Worm (Caenorhabditis elegans) whole organism, L3 larva: ENCODE results near the gene cpr-4.

Source experiments
- R02D3.7 ChIP-seq: fragments of 150-350 bp; optimal IDR thresholded peaks from 2 replicates; lab custom pipeline; 2014; ENCODE audit warnings: missing biosample characterization, missing genetic modification characterization
- ZK546.5 ChIP-seq: sonication (generic microtip); optimal IDR thresholded peaks from 2 replicates; lab custom pipeline; 2017; ENCODE audit warnings: missing biosample characterization, missing genetic modification characterization
- aly-2 ChIP-seq: fragments of 150-350 bp; optimal IDR thresholded peaks from 2 replicates; lab custom pipeline; 2014; ENCODE audit warnings: missing biosample characterization, missing genetic modification characterization
- ama-1 ChIP-seq: fragments of 150-350 bp; optimal IDR thresholded peaks from 2 replicates; lab custom pipeline; 2018
- ceh-16 ChIP-seq: sonication (generic microtip); optimal IDR thresholded peaks from 2 replicates; lab custom pipeline; 2017; ENCODE audit warnings: missing biosample characterization, missing genetic modification characterization
- ceh-28 ChIP-seq: fragments of 150-350 bp; optimal IDR thresholded peaks from 2 replicates; lab custom pipeline; 2014; ENCODE audit warnings: missing biosample characterization, missing genetic modification reagents, missing genetic modification characterization
- ceh-9 ChIP-seq: sonication (generic microtip); optimal IDR thresholded peaks from 2 replicates; lab custom pipeline; 2018; ENCODE audit warnings: missing biosample characterization, missing genetic modification characterization
- daf-12 ChIP-seq: fragments of 150-350 bp; optimal IDR thresholded peaks from 2 replicates; lab custom pipeline; 2014; ENCODE audit warnings: missing biosample characterization, missing genetic modification reagents, missing genetic modification characterization
- egl-27 ChIP-seq: sonication (generic microtip); optimal IDR thresholded peaks from 4 replicates; lab custom pipeline; 2017; ENCODE audit warnings: missing biosample characterization, missing genetic modification reagents, missing genetic modification characterization
- egl-5 ChIP-seq: fragments of 150-350 bp; optimal IDR thresholded peaks from 2 replicates; lab custom pipeline; 2017; ENCODE audit warnings: missing biosample characterization, missing genetic modification reagents, missing genetic modification characterization, inconsistent platforms
- elt-2 ChIP-seq: sonication (generic microtip); optimal IDR thresholded peaks from 2 replicates; lab custom pipeline; 2016; ENCODE audit warnings: missing genetic modification reagents, mild to moderate bottlenecking, missing genetic modification characterization, missing compliant biosample characterization
- elt-3 ChIP-seq, 3 experiments: fragments of 150-350 bp in 1 of 3; sonication (generic microtip) in 2 of 3; optimal IDR thresholded peaks; 2 replicates in 2 of 3; 4 replicates in 1 of 3; lab custom pipeline; 2014 to 2017; ENCODE audit warnings: missing biosample characterization in 3 of 3, missing genetic modification characterization in 3 of 3
- fkh-10 ChIP-seq: sonication (generic microtip); optimal IDR thresholded peaks from 2 replicates; lab custom pipeline; 2017; ENCODE audit warnings: missing biosample characterization, missing genetic modification reagents, missing genetic modification characterization
- fos-1 ChIP-seq: fragments of 150-350 bp; optimal IDR thresholded peaks from 2 replicates; lab custom pipeline; 2014; ENCODE audit warnings: missing biosample characterization, missing genetic modification characterization
- hmg-11 ChIP-seq: sonication (generic microtip); optimal IDR thresholded peaks from 2 replicates; lab custom pipeline; 2016; ENCODE audit warnings: missing genetic modification characterization, missing compliant biosample characterization
- jun-1 ChIP-seq: fragments of 150-350 bp; optimal IDR thresholded peaks from 2 replicates; lab custom pipeline; 2014; ENCODE audit warnings: missing biosample characterization, missing genetic modification reagents, missing genetic modification characterization
- lin-15B ChIP-seq: fragments of 150-350 bp; optimal IDR thresholded peaks from 2 replicates; lab custom pipeline; 2014; ENCODE audit warnings: missing biosample characterization, missing genetic modification characterization
- lin-39 ChIP-seq: fragments of 150-350 bp; optimal IDR thresholded peaks from 2 replicates; lab custom pipeline; 2018; ENCODE audit warnings: missing biosample characterization, missing genetic modification reagents, missing genetic modification characterization
- mml-1 ChIP-seq: fragments of 150-350 bp; sonication (generic microtip); optimal IDR thresholded peaks from 3 replicates; lab custom pipeline; 2014; ENCODE audit warnings: missing biosample characterization, missing genetic modification characterization
- nhr-11 ChIP-seq: fragments of 150-350 bp; optimal IDR thresholded peaks from 2 replicates; lab custom pipeline; 2014; ENCODE audit warnings: missing biosample characterization, missing genetic modification characterization
- nhr-12 ChIP-seq: fragments of 150-350 bp; optimal IDR thresholded peaks from 2 replicates; lab custom pipeline; 2014; ENCODE audit warnings: missing biosample characterization, missing genetic modification characterization
- nhr-23 ChIP-seq: fragments of 150-350 bp; optimal IDR thresholded peaks from 2 replicates; lab custom pipeline; 2014; ENCODE audit warnings: missing biosample characterization, missing genetic modification reagents, missing genetic modification characterization
- nhr-25 ChIP-seq: sonication (generic microtip); optimal IDR thresholded peaks from 2 replicates; lab custom pipeline; 2017; ENCODE audit warnings: missing biosample characterization, missing genetic modification characterization
- nhr-28 ChIP-seq: fragments of 150-350 bp; optimal IDR thresholded peaks from 2 replicates; lab custom pipeline; 2014; ENCODE audit warnings: missing biosample characterization, missing genetic modification characterization
- nhr-43 ChIP-seq: sonication (generic microtip); optimal IDR thresholded peaks from 2 replicates; lab custom pipeline; 2016; ENCODE audit warnings: mild to moderate bottlenecking, missing genetic modification characterization, missing compliant biosample characterization; ENCODE audit not compliant: poor library complexity, severe bottlenecking
- nhr-67 ChIP-seq: fragments of 150-350 bp; optimal IDR thresholded peaks from 2 replicates; lab custom pipeline; 2014; ENCODE audit warnings: missing biosample characterization, missing genetic modification characterization
- nhr-76 ChIP-seq: fragments of 150-350 bp; sonication (generic microtip); optimal IDR thresholded peaks from 5 replicates; lab custom pipeline; 2014; ENCODE audit warnings: missing biosample characterization, missing genetic modification characterization
- nhr-77 ChIP-seq: fragments of 150-350 bp; optimal IDR thresholded peaks from 2 replicates; lab custom pipeline; 2014; ENCODE audit warnings: missing biosample characterization, missing genetic modification characterization
- pha-4 ChIP-seq: fragments of 150-350 bp; optimal IDR thresholded peaks from 2 replicates; lab custom pipeline; 2014; ENCODE audit warnings: missing biosample characterization, missing genetic modification reagents, missing genetic modification characterization
- pqm-1 ChIP-seq: fragments of 150-350 bp; optimal IDR thresholded peaks from 2 replicates; lab custom pipeline; 2017; ENCODE audit warnings: missing biosample characterization, missing genetic modification characterization, inconsistent platforms
- snpc-4 ChIP-seq: fragments of 150-350 bp; optimal IDR thresholded peaks from 2 replicates; lab custom pipeline; 2014; ENCODE audit warnings: missing biosample characterization, missing genetic modification characterization
- tbx-2 ChIP-seq: sonication (generic microtip); optimal IDR thresholded peaks from 2 replicates; lab custom pipeline; 2016; ENCODE audit warnings: mild to moderate bottlenecking, missing genetic modification characterization, missing compliant biosample characterization
- unc-39 ChIP-seq: sonication (generic microtip); optimal IDR thresholded peaks from 4 replicates; lab custom pipeline; 2017; ENCODE audit warnings: missing biosample characterization, missing genetic modification characterization
- unc-62 ChIP-seq: fragments of 150-350 bp; sonication (generic microtip); optimal IDR thresholded peaks from 4 replicates; lab custom pipeline; 2014; ENCODE audit warnings: missing biosample characterization, missing genetic modification reagents, missing genetic modification characterization
- zag-1 ChIP-seq: fragments of 150-350 bp; optimal IDR thresholded peaks from 2 replicates; lab custom pipeline; 2014; ENCODE audit warnings: missing biosample characterization, missing genetic modification characterization
- ztf-11 ChIP-seq: fragments of 150-350 bp; optimal IDR thresholded peaks from 2 replicates; lab custom pipeline; 2014; ENCODE audit warnings: missing biosample characterization, missing genetic modification characterization
- ztf-4 ChIP-seq: fragments of 150-350 bp; optimal IDR thresholded peaks from 2 replicates; lab custom pipeline; 2014; ENCODE audit warnings: missing biosample characterization, missing genetic modification characterization

The cpr-4 gene

DNA sequence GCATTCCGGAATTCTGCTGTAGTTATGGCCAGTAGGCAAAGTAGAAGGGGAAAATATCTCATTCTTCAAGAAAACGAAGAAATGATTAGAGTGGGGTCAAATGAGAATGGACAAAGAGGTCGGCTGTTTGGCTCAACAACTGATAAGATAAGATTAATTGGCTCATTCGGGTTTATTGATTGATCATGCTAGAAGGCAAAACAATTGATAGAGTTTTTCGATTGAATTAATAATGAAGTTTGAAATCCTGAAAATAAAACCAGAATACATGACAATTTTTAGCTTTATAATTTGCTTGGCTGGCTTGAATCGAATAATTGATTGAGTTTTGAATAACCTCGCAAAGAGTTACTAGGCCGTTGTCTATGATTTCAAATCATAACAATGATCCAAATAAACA is 11.8 kb downstream of the cpr-4 start, which contains the start of gene ppt-1:
ppt-1 (minus strand) TSS at position 101 of the 400 bp plus-strand sequence.
- TF ChIP-seq lin-39 (tag; lab: Kevin White, UChicago) (no peak), nhr-67 (tag; lab: Kevin White, UChicago) (no peak), pqm-1 (tag; lab: Kevin White, UChicago) (no peak), zag-1 (tag; lab: Kevin White, UChicago) (no peak), egl-5 (tag; lab: Kevin White, UChicago) (no peak), tbx-2 (tag; lab: Kevin White, UChicago) (no peak), ceh-9 (tag; lab: Kevin White, UChicago) (no peak), egl-27 (tag; lab: Kevin White, UChicago) (no peak), ztf-11 (no peak), lin-15B (tag; lab: Kevin White, UChicago) (no peak), nhr-23 (tag; lab: Kevin White, UChicago) (no peak), nhr-43 (tag; lab: Kevin White, UChicago) (no peak), nhr-25 (tag; lab: Kevin White, UChicago) (no peak), aly-2 (tag; lab: Kevin White, UChicago) (no peak), unc-39 (tag; lab: Kevin White, UChicago) (no peak), ZK546.5 (tag; lab: Kevin White, UChicago) (no peak), ztf-4 (tag; lab: Kevin White, UChicago) (no peak), mml-1 (no peak)

DNA sequence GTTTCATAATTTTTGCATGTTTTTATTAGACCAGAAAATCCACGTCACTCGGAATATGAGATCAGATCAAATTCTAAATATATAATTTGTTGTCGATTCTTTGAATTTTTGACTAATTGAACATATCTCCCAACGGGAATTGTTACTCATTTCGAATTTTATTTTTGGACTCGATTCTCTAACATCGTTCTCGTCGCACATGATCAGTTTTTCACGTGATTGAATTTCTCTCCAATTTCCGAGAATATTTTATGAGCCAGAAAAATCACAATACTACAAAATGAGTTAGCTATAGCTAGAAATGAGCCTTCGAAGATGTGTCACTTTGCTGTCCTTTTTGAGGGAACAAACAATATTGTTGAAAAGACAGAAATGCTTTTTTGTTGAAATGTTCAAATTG is 16.3 kb downstream of the cpr-4 start:
- TF ChIP-seq nhr-12 (tag; lab: Kevin White, UChicago) = no peak
- TF ChIP-seq ceh-16 (tag; lab: Kevin White, UChicago) = no peak
- TF ChIP-seq fos-1 (tag; lab: Kevin White, UChicago) = no peak
- TF ChIP-seq nhr-23 (tag; lab: Kevin White, UChicago) = no peak
- no peak for TF ChIP-seq aly-2 (tag; lab: Kevin White, UChicago)
- TF ChIP-seq zag-1 (tag; lab: Kevin White, UChicago) = no peak
- TF ChIP-seq fkh-10 (GFP tag; lab: Kevin White, UChicago) = peak; percentile 13
- no peak for TF ChIP-seq pha-4
- TF ChIP-seq unc-39 (tag; lab: Kevin White, UChicago) = no peak
- TF ChIP-seq ZK546.5 (tag; lab: Kevin White, UChicago) = no peak
- no peak for TF ChIP-seq ceh-9 (tag; lab: Kevin White, UChicago)
- TF ChIP-seq nhr-11 (tag; lab: Kevin White, UChicago) = peak; percentile 70
- TF ChIP-seq ztf-11 = no peak
- no peak for TF ChIP-seq unc-62 (GFP tag; lab: Kevin White, UChicago)

DNA sequence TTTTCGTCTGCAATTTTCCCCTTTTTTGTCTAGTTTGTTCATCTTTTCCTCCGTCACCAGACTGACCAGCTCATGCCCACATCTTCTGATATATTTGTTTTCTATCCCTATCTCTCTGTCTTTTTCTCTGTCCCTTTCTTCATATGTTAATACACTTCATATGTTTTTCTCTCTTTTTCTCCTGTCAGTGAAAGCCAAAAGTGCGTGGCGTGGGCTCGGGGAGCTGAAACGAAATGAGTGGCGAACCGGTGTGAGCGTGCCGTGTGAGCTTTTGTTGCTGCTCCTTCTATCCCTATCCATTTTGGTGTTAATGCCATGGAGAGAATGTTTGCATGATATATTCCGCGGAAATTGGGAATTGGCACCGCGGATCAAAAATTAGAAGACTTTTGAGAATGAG is 17.4 kb downstream of the cpr-4 start:
- TF ChIP-seq hmg-11 (tag; lab: Kevin White, UChicago) (no peak), tbx-2 (tag; lab: Kevin White, UChicago) (no peak), snpc-4 (no peak), nhr-76 (no peak), mml-1 (no peak), nhr-11 (tag; lab: Kevin White, UChicago) (no peak), ceh-16 (tag; lab: Kevin White, UChicago) (no peak), jun-1 (no peak), nhr-77 (no peak), nhr-12 (tag; lab: Kevin White, UChicago) (no peak), lin-39 (tag; lab: Kevin White, UChicago) (no peak)

DNA sequence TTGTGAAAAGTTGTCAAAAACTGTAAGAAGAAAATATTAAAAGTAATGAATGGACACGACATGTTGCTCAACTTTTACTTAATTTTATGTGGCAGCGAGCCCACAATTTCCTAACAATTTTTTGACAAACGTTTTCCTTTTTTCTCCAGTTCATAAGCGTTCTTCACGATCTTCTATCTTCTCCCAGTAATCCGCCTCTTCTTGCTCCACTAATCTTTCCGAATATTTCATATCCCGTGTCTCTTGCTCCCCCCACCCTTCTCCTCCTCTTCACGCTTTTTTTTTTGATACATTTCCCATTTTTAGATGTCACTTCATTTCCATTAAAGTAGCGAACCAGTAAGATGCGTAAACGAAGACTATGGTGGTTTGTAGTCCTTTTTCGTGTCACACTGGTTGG is 18.5 kb downstream of the cpr-4 start, which contains the start of gene scd-2:
scd-2 (plus strand) TSS at position 301 of the 400 bp plus-strand sequence.
- TF ChIP-seq R02D3.7 (tag; lab: Kevin White, UChicago) (no peak), ama-1 (no peak), mml-1 (no peak), ceh-28 (tag; lab: Kevin White, UChicago) (no peak), nhr-28 (tag; lab: Kevin White, UChicago) (no peak), snpc-4 (no peak), elt-3 (tag; optimal IDR thresholded peaks at IDR 0.05; lab: Kevin White, UChicago) (no peak), daf-12 (tag; lab: Kevin White, UChicago) (no peak), lin-15B (tag; lab: Kevin White, UChicago) (no peak), elt-2 (tag; lab: Kevin White, UChicago) (no peak), hmg-11 (tag; lab: Kevin White, UChicago) (no peak)
